Worm (Caenorhabditis elegans) whole organism, L4 larva: ENCODE measurements around the gene cept-1.

Experiments
- ZK546.5 ChIP-seq, 2 experiments: sonication (generic microtip); optimal IDR thresholded peaks; 2 replicates each; lab custom pipeline; 2017; ENCODE audit warnings: missing biosample characterization in 2 of 2, missing genetic modification characterization in 2 of 2
- dpl-1 ChIP-seq: fragments of 150-350 bp; optimal IDR thresholded peaks from 2 replicates; lab custom pipeline; 2014; ENCODE audit warnings: missing biosample characterization, missing genetic modification reagents, missing genetic modification characterization
- hlh-30 ChIP-seq: sonication (generic microtip); optimal IDR thresholded peaks from 2 replicates; lab custom pipeline; 2017; ENCODE audit warnings: antibody characterized with exemption, mild to moderate bottlenecking, missing genetic modification characterization, missing compliant biosample characterization; ENCODE audit not compliant: insufficient read depth
- lsy-2 ChIP-seq, 2 experiments: fragments of 150-350 bp in 1 of 2; sonication (generic microtip) in 1 of 2; optimal IDR thresholded peaks; 2 replicates each; lab custom pipeline; 2014 to 2017; ENCODE audit warnings: missing biosample characterization in 2 of 2, missing genetic modification characterization in 2 of 2
- mes-2 ChIP-seq: sonication (generic microtip); optimal IDR thresholded peaks from 2 replicates; lab custom pipeline; 2016; ENCODE audit warnings: missing genotype, mild to moderate bottlenecking, missing genetic modification characterization, missing compliant biosample characterization; ENCODE audit not compliant: poor library complexity, severe bottlenecking
- nhr-77 ChIP-seq: fragments of 150-350 bp; optimal IDR thresholded peaks from 2 replicates; lab custom pipeline; 2014; ENCODE audit warnings: missing biosample characterization, missing genetic modification characterization
- pqm-1 ChIP-seq: sonication (generic microtip); optimal IDR thresholded peaks from 2 replicates; lab custom pipeline; 2017; ENCODE audit warnings: missing biosample characterization, missing genetic modification characterization
- skn-1 ChIP-seq: fragments of 150-350 bp; optimal IDR thresholded peaks from 2 replicates; lab custom pipeline; 2014; ENCODE audit warnings: missing biosample characterization, missing genetic modification characterization
- unc-62 ChIP-seq, 3 experiments: fragments of 150-350 bp in 1 of 3; sonication (generic microtip); optimal IDR thresholded peaks in 2 of 3; peaks in 1 of 3; 1 replicate in 1 of 3; 2 replicates in 2 of 3; lab custom pipeline; 2014 to 2017; ENCODE audit warnings: missing biosample characterization in 3 of 3, missing genetic modification characterization in 3 of 3, missing genetic modification reagents in 3 of 3, missing genotype in 1 of 3

- no peak for TF ChIP-seq unc-62 (GFP tag; optimal IDR thresholded peaks at IDR 0.05 in 1 of 2; lab: Kevin White, UChicago)
- TF ChIP-seq unc-62 (tag; optimal IDR thresholded peaks at IDR 0.05; lab: Kevin White, UChicago): no peak
- no peak for TF ChIP-seq mes-2
- TF ChIP-seq skn-1 (tag; lab: Kevin White, UChicago): no peak
- TF ChIP-seq lsy-2 (tag; optimal IDR thresholded peaks at IDR 0.05; lab: Kevin White, UChicago): no peak
- no peak for TF ChIP-seq pqm-1 (tag; lab: Kevin White, UChicago)
- TF ChIP-seq dpl-1 (GFP tag; lab: Kevin White, UChicago): no peak
- TF ChIP-seq ZK546.5 (tag; optimal IDR thresholded peaks at IDR 0.05; lab: Kevin White, UChicago): no peak
- TF ChIP-seq hlh-30 (tag; lab: Kevin White, UChicago): no peak
- TF ChIP-seq nhr-77: no peak
These were observed 30.6 kb upstream of the cept-1 start, which contains the start of gene pgp-12 for ce11 chrX:12731188-12731857.
